Worm (Caenorhabditis elegans) whole organism, midembryonic: ENCODE data around the gene cest-3.

Experiments
- T22C8.4 ChIP-seq: fragments of 200-800 bp; sonication (Bioruptor generic); IDR thresholded peaks from 2 replicates; pipeline ENCODE4 v1.3.6; 2022; ENCODE audit warnings: missing genetic modification characterization, missing compliant biosample characterization
- flt-1 ChIP-seq: fragments of 200-800 bp; sonication (Bioruptor generic); IDR thresholded peaks from 2 replicates; pipeline ENCODE4 v1.3.6; 2022; ENCODE audit warnings: missing genetic modification characterization, missing compliant biosample characterization
- klf-2 ChIP-seq: fragments of 200-800 bp; sonication (Bioruptor generic); conservative IDR thresholded peaks from 2 replicates; pipeline ENCODE4 v1.3.6; 2022; ENCODE audit warnings: missing genetic modification reagents, missing genetic modification characterization, missing compliant biosample characterization
- med-1 ChIP-seq: sonication (generic microtip); optimal IDR thresholded peaks from 2 replicates; lab custom pipeline; 2017; ENCODE audit warnings: missing genetic modification characterization, mild to moderate bottlenecking, missing compliant biosample characterization, antibody characterized with exemption, missing genetic modification reagents; ENCODE audit not compliant: insufficient read depth
- ref-1 ChIP-seq: fragments of 200-800 bp; sonication (Bioruptor generic); conservative IDR thresholded peaks from 2 replicates; pipeline ENCODE4 v1.3.6; 2022; ENCODE audit warnings: missing genetic modification reagents, missing genetic modification characterization, missing compliant biosample characterization

DNA sequence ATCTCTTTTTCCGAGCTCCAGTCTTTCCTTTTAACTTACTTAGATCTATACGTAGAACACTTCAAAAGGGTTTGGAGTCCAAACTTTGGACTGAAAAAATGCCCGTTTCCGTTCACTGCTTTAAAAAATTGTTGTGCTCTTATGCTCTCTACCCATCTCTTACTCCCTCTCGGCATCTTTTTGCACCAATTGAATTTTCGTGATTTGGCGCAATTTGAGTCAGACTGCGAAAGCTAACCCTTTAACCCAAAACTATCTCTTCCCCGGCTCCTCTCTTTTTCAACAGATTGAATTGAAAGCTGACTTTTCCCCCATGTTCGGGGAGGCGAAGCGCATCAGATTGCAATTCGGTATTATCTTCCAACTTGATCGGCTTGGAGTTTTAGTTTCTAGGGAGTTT is 10.7 kb downstream of the cest-3 start:
- TF ChIP-seq ref-1 (GFP tag; lab: Robert Waterston, UW) (no peak), med-1 (GFP tag; lab: Kevin White, UChicago) (no peak), T22C8.4 (GFP tag; lab: Robert Waterston, UW) (no peak), flt-1 (GFP tag; lab: Robert Waterston, UW) (no peak), klf-2 (GFP tag; lab: Robert Waterston, UW) (no peak)
